Worm (Caenorhabditis elegans) whole organism, L4 larva: ENCODE measurements around the gene K06H6.4.

Experiments
- F26F4.8 ChIP-seq: fragments of 200-800 bp; sonication (Bioruptor generic); conservative IDR thresholded peaks from 2 replicates; pipeline ENCODE4 v1.3.6; 2022; ENCODE audit warnings: missing genetic modification characterization, missing compliant biosample characterization
- F37D6.2 ChIP-seq: sonication (generic microtip); optimal IDR thresholded peaks from 2 replicates; lab custom pipeline; 2016; ENCODE audit warnings: mild to moderate bottlenecking, missing genetic modification characterization, missing compliant biosample characterization
- R02D3.7 ChIP-seq: fragments of 150-350 bp; sonication (generic microtip); optimal IDR thresholded peaks from 3 replicates; lab custom pipeline; 2014; ENCODE audit warnings: missing biosample characterization, missing genetic modification characterization
- T26A8.4 ChIP-seq: fragments of 200-800 bp; sonication (Bioruptor generic); IDR thresholded peaks from 2 replicates; pipeline ENCODE4 v1.3.6; 2022; ENCODE audit warnings: missing genetic modification characterization, missing compliant biosample characterization
- Y105C5A.15 ChIP-seq: fragments of 200-800 bp; sonication (Bioruptor generic); IDR thresholded peaks from 2 replicates; pipeline ENCODE4 v1.3.6; 2022; ENCODE audit warnings: missing genetic modification characterization, missing compliant biosample characterization
- ZK337.2 ChIP-seq: fragments of 200-800 bp; sonication (Bioruptor generic); IDR thresholded peaks from 2 replicates; pipeline ENCODE4 v1.3.6; 2022; ENCODE audit warnings: missing genetic modification reagents, missing genetic modification characterization, missing compliant biosample characterization
- ZK546.5 ChIP-seq, 2 experiments: sonication (generic microtip); optimal IDR thresholded peaks; 2 replicates each; lab custom pipeline; 2017; ENCODE audit warnings: missing biosample characterization in 2 of 2, missing genetic modification characterization in 2 of 2
- aly-2 ChIP-seq: sonication (generic microtip); optimal IDR thresholded peaks from 2 replicates; lab custom pipeline; 2018; ENCODE audit warnings: missing biosample characterization, missing genetic modification characterization
- ama-1 ChIP-seq: fragments of 150-350 bp; optimal IDR thresholded peaks from 2 replicates; lab custom pipeline; 2014; ENCODE audit warnings: inconsistent platforms, mixed read lengths
- ceh-28 ChIP-seq: fragments of 150-350 bp; optimal IDR thresholded peaks from 2 replicates; lab custom pipeline; 2014; ENCODE audit warnings: missing biosample characterization, missing genetic modification reagents, missing genetic modification characterization
- ceh-32 ChIP-seq: sonication (generic microtip); optimal IDR thresholded peaks from 2 replicates; lab custom pipeline; 2016; ENCODE audit warnings: mild to moderate bottlenecking, missing genetic modification characterization, missing compliant biosample characterization; ENCODE audit not compliant: poor library complexity
- ctbp-1 ChIP-seq: fragments of 200-800 bp; sonication (Bioruptor generic); IDR thresholded peaks from 2 replicates; pipeline ENCODE4 v1.3.6; 2022; ENCODE audit warnings: missing genetic modification reagents, missing genetic modification characterization, missing compliant biosample characterization
- daf-12 ChIP-seq: fragments of 150-350 bp; optimal IDR thresholded peaks from 2 replicates; lab custom pipeline; 2014; ENCODE audit warnings: missing biosample characterization, missing genetic modification reagents, missing genetic modification characterization
- daf-16 ChIP-seq, 3 experiments: sonication (generic microtip); optimal IDR thresholded peaks; 2 replicates each; lab custom pipeline; 2016 to 2017; ENCODE audit warnings: missing genetic modification characterization in 3 of 3, missing genetic modification reagents in 3 of 3, mild to moderate bottlenecking in 2 of 3, missing compliant biosample characterization in 2 of 3, missing biosample characterization in 1 of 3, moderate library complexity in 1 of 3
- daf-8 ChIP-seq: fragments of 200-800 bp; sonication (Bioruptor generic); IDR thresholded peaks from 2 replicates; pipeline ENCODE4 v1.3.6; 2022; ENCODE audit warnings: missing genetic modification characterization, missing compliant biosample characterization
- dmd-8 ChIP-seq: fragments of 200-800 bp; sonication (Bioruptor generic); IDR thresholded peaks from 2 replicates; pipeline ENCODE4 v1.3.6; 2022; ENCODE audit warnings: missing genetic modification characterization, missing compliant biosample characterization
- egl-43 ChIP-seq: fragments of 200-800 bp; sonication (Bioruptor generic); IDR thresholded peaks from 2 replicates; pipeline ENCODE4 v1.3.6; 2022; ENCODE audit warnings: missing genetic modification reagents, missing genetic modification characterization, missing compliant biosample characterization
- fos-1 ChIP-seq: fragments of 150-350 bp; optimal IDR thresholded peaks from 2 replicates; lab custom pipeline; 2014; ENCODE audit warnings: missing biosample characterization, missing genetic modification characterization
- hif-1 ChIP-seq, 2 experiments: sonication (generic microtip); optimal IDR thresholded peaks; 2 replicates each; lab custom pipeline; 2016 to 2017; ENCODE audit warnings: missing compliant biosample characterization in 2 of 2, missing genetic modification characterization in 2 of 2, missing genetic modification reagents in 2 of 2, missing genotype in 2 of 2, mild to moderate bottlenecking in 1 of 2
- jun-1 ChIP-seq: fragments of 150-350 bp; optimal IDR thresholded peaks from 2 replicates; lab custom pipeline; 2014; ENCODE audit warnings: missing biosample characterization, missing genetic modification reagents, missing genetic modification characterization
- lin-15B ChIP-seq: fragments of 150-350 bp; sonication (generic microtip); optimal IDR thresholded peaks from 3 replicates; lab custom pipeline; 2014; ENCODE audit warnings: missing biosample characterization, missing genetic modification characterization
- lin-29 ChIP-seq: fragments of 200-800 bp; sonication (Bioruptor generic); IDR thresholded peaks from 2 replicates; pipeline ENCODE4 v1.3.6; 2022; ENCODE audit warnings: missing genetic modification reagents, missing genetic modification characterization, missing compliant biosample characterization
- lin-38 ChIP-seq: fragments of 200-800 bp; sonication (Bioruptor generic); IDR thresholded peaks from 2 replicates; pipeline ENCODE4 v1.3.6; 2022; ENCODE audit warnings: missing genetic modification reagents, missing genetic modification characterization, missing compliant biosample characterization
- lir-3 ChIP-seq: sonication (generic microtip); optimal IDR thresholded peaks from 2 replicates; lab custom pipeline; 2016; ENCODE audit warnings: mild to moderate bottlenecking, missing genetic modification characterization, missing compliant biosample characterization
- lsy-2 ChIP-seq, 2 experiments: fragments of 150-350 bp in 1 of 2; sonication (generic microtip) in 1 of 2; optimal IDR thresholded peaks; 2 replicates each; lab custom pipeline; 2014 to 2017; ENCODE audit warnings: missing biosample characterization in 2 of 2, missing genetic modification characterization in 2 of 2
- madf-9 ChIP-seq: fragments of 200-800 bp; sonication (Bioruptor generic); conservative IDR thresholded peaks from 2 replicates; pipeline ENCODE4 v1.3.6; 2022; ENCODE audit warnings: missing genetic modification reagents, missing genetic modification characterization, missing compliant biosample characterization
- mep-1 ChIP-seq: fragments of 150-350 bp; sonication (generic microtip); optimal IDR thresholded peaks from 3 replicates; lab custom pipeline; 2014; ENCODE audit warnings: missing biosample characterization, missing genetic modification characterization
- mxl-2 ChIP-seq: fragments of 200-800 bp; sonication (Bioruptor generic); conservative IDR thresholded peaks from 2 replicates; pipeline ENCODE4 v1.3.6; 2022; ENCODE audit warnings: missing genetic modification reagents, missing genetic modification characterization, missing compliant biosample characterization
- nhr-102 ChIP-seq: sonication (generic microtip); optimal IDR thresholded peaks from 2 replicates; lab custom pipeline; 2016; ENCODE audit warnings: mild to moderate bottlenecking, missing genetic modification characterization, moderate library complexity, missing compliant biosample characterization
- nhr-111 ChIP-seq: fragments of 200-800 bp; sonication (Bioruptor generic); optimal IDR thresholded peaks from 2 replicates; lab custom pipeline; 2018; ENCODE audit warnings: mild to moderate bottlenecking, missing genetic modification characterization, missing compliant biosample characterization
- nhr-25 ChIP-seq: sonication (generic microtip); optimal IDR thresholded peaks from 2 replicates; lab custom pipeline; 2017; ENCODE audit warnings: missing genetic modification characterization, mild to moderate bottlenecking, missing compliant biosample characterization, antibody characterized with exemption, moderate library complexity, borderline replicate concordance; ENCODE audit not compliant: insufficient read depth
- nhr-41 ChIP-seq: fragments of 200-800 bp; sonication (Bioruptor generic); IDR thresholded peaks from 2 replicates; pipeline ENCODE4 v1.3.6; 2022; ENCODE audit warnings: missing genetic modification reagents, missing genetic modification characterization, missing compliant biosample characterization
- nhr-48 ChIP-seq: sonication (generic microtip); optimal IDR thresholded peaks from 2 replicates; lab custom pipeline; 2016; ENCODE audit warnings: mild to moderate bottlenecking, missing genetic modification characterization, missing compliant biosample characterization
- rbr-2 ChIP-seq: sonication (generic microtip); optimal IDR thresholded peaks from 2 replicates; lab custom pipeline; 2016; ENCODE audit warnings: missing genotype, missing genetic modification characterization, missing compliant biosample characterization
- saeg-2 ChIP-seq: fragments of 200-800 bp; sonication (Bioruptor generic); IDR thresholded peaks from 2 replicates; pipeline ENCODE4 v1.3.6; 2022; ENCODE audit warnings: missing genetic modification reagents, missing genetic modification characterization, missing compliant biosample characterization
- skn-1 ChIP-seq: fragments of 150-350 bp; optimal IDR thresholded peaks from 2 replicates; lab custom pipeline; 2014; ENCODE audit warnings: missing biosample characterization, missing genetic modification characterization
- spr-1 ChIP-seq: sonication (generic microtip); optimal IDR thresholded peaks from 2 replicates; lab custom pipeline; 2016; ENCODE audit warnings: mild to moderate bottlenecking, missing genetic modification characterization, missing compliant biosample characterization
- tra-1 ChIP-seq: fragments of 200-800 bp; sonication (Bioruptor generic); IDR thresholded peaks from 2 replicates; pipeline ENCODE4 v1.3.6; 2022; ENCODE audit warnings: missing genetic modification reagents, missing genetic modification characterization, missing compliant biosample characterization
- unc-62 ChIP-seq, 3 experiments: fragments of 150-350 bp in 1 of 3; sonication (generic microtip); optimal IDR thresholded peaks in 2 of 3; peaks in 1 of 3; 1 replicate in 1 of 3; 2 replicates in 2 of 3; lab custom pipeline; 2014 to 2017; ENCODE audit warnings: missing biosample characterization in 3 of 3, missing genetic modification characterization in 3 of 3, missing genetic modification reagents in 3 of 3, missing genotype in 1 of 3
- vab-7 ChIP-seq: fragments of 200-800 bp; sonication (Bioruptor generic); IDR thresholded peaks from 2 replicates; pipeline ENCODE4 v1.3.6; 2022; ENCODE audit warnings: missing genetic modification reagents, missing genetic modification characterization, missing compliant biosample characterization
- zag-1 ChIP-seq: fragments of 150-350 bp; optimal IDR thresholded peaks from 2 replicates; lab custom pipeline; 2014; ENCODE audit warnings: missing biosample characterization, missing genetic modification characterization
- ztf-11 ChIP-seq: fragments of 150-350 bp; optimal IDR thresholded peaks from 2 replicates; lab custom pipeline; 2014; ENCODE audit warnings: missing biosample characterization, missing genetic modification characterization

K06H6.4 gene

DNA sequence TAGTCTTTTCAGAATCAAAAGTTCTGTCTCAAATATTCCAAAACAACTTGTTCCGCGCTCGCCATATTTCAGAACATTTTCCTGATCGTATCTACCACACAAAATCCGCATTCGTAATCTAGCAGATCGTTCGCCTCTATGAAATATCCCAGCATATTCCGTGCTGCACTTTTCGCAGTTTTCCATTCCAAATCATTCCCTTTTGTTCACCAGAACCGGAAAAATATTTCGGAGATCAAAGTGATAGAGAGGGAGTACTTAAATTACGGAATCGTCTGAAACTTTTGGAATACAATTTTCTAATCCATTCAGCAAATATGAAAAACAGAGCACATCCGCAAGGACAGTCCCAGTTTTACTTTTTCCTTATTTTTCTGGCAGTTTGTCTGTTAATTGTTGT lies 8.7 kb downstream of the K06H6.4 start, which contains the start of gene K06H6.1:
K06H6.1 (plus strand) TSS at position 301 of the 400 bp plus-strand sequence.
- TF ChIP-seq lsy-2 (tag; optimal IDR thresholded peaks at IDR 0.05; lab: Kevin White, UChicago) (no peak), skn-1 (tag; lab: Kevin White, UChicago) (no peak), egl-43 (GFP tag; lab: Robert Waterston, UW) (no peak), fos-1 (tag; lab: Kevin White, UChicago) (no peak), tra-1 (GFP tag; lab: Robert Waterston, UW) (no peak), jun-1 (no peak), unc-62 (GFP tag; optimal IDR thresholded peaks at IDR 0.05 in 1 of 2; lab: Kevin White, UChicago) (peak in 1 of 2 experiments; percentile 40), unc-62 (tag; optimal IDR thresholded peaks at IDR 0.05; lab: Kevin White, UChicago) (no peak), mep-1 (tag; lab: Kevin White, UChicago) (no peak)

DNA sequence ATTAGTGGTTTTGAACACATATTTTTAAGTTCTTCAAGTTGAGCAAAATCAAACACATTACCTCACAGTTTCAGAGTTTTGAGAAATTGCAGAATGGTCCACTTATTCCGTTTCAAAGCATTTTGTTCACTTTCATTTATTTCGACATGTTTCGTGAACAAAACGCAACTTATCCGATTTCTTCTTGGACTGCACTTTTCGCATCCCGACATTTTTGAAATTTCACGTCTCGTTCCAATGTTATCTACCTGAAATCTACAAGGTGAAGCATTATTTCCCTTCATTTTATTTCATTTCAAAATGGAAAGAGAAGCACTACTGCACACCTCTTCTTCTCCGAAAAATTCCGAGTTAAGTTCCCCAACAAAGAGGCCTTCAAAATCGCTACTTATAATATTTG lies 11.1 kb downstream of the K06H6.4 start, which contains the start of gene ZK488.6:
ZK488.6 (plus strand) TSS at position 301 of the 400 bp plus-strand sequence.
- no peak for TF ChIP-seq tra-1 (GFP tag; lab: Robert Waterston, UW)
- TF ChIP-seq T26A8.4 = no peak
- no peak for TF ChIP-seq lin-38 (GFP tag; lab: Robert Waterston, UW)
- no peak for TF ChIP-seq F37D6.2 (tag; lab: Kevin White, UChicago)

DNA sequence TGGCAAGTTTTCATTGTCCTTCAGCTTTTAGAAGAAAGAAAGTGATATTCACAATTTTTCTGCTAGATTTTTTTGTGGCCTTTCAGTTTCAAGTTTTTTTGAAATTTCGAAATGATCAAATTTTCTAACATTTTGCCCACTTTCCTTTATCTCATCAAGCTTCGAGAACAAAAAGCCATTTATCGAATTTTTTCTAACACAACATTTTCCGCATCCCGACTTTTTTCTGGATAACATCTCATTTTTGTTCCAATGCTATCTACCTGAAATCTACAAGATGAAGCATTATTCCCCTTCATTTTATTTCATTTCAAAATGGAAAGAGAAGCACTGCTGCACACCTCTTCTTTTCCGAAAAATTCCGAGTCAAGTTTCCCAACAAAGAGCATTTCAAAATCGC lies 13.9 kb downstream of the K06H6.4 start, which contains the start of gene ZK488.5:
ZK488.5 (plus strand) TSS at position 301 of the 400 bp plus-strand sequence.
- TF ChIP-seq F26F4.8 = no peak
- no peak for TF ChIP-seq hif-1 (tag; optimal IDR thresholded peaks at IDR 0.05; lab: Kevin White, UChicago)
- TF ChIP-seq nhr-48 (tag; lab: Kevin White, UChicago) = no peak
- TF ChIP-seq nhr-102 (tag; lab: Kevin White, UChicago) = no peak
- TF ChIP-seq lsy-2 (tag; optimal IDR thresholded peaks at IDR 0.05; lab: Kevin White, UChicago) = no peak
- TF ChIP-seq ZK337.2 (GFP tag; lab: Robert Waterston, UW) = no peak
- no peak for TF ChIP-seq ztf-11 (tag; lab: Kevin White, UChicago)
- no peak for TF ChIP-seq dmd-8 (GFP tag; lab: Robert Waterston, UW)
- no peak for TF ChIP-seq daf-16 (GFP tag; optimal IDR thresholded peaks at IDR 0.05; lab: Kevin White, UChicago)
- TF ChIP-seq daf-16 (tag; optimal IDR thresholded peaks at IDR 0.05; lab: Kevin White, UChicago) = no peak
- TF ChIP-seq nhr-111 (GFP tag; lab: Kevin White, UChicago) = no peak
- TF ChIP-seq spr-1 (tag; lab: Kevin White, UChicago) = no peak
- no peak for TF ChIP-seq rbr-2 (tag; lab: Kevin White, UChicago)
- no peak for TF ChIP-seq ctbp-1 (GFP tag; lab: Robert Waterston, UW)

DNA sequence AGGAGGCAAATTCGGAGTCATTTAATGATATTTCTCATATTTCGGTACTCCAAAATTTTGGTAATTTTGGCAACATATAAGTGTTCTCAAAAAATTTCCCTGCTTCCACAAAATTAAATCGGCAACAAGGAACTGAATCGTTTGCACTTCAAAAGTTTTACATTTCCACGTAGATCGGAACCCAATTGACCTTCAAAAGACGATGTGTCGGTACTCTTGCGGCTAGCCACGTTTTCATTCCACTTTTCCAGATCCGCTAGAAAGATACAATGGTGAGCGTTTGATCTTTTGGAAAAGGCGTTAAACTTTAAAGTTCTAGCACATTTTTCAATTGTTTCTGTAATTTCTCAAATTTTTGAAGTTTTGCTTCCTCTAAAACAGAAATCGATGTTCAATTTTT lies 17.8 kb downstream of the K06H6.4 start:
- TF ChIP-seq spr-1 (tag; lab: Kevin White, UChicago) (no peak), aly-2 (tag; lab: Kevin White, UChicago) (no peak)

DNA sequence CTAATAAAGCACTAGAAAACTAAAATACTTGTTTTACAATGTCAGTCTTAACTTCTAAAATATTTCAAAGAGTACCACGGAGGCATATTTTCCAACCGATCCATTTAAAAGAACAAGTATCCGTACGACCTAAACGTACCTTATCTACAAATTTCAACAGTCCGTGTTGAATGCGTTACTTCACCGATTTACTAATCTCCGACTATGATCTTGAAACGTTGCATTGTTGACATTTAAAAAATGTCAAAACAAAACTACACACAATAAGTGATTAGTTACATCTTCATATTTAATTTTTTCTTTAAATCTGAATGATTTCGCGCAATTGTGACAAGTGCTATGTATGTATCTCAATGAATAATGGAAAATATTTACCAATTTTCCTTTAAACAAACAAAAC lies 18.7 kb downstream of the K06H6.4 start:
- TF ChIP-seq ceh-28 (tag; lab: Kevin White, UChicago) (no peak), tra-1 (GFP tag; lab: Robert Waterston, UW) (no peak), ceh-32 (tag; lab: Kevin White, UChicago) (no peak), daf-8 (GFP tag; lab: Robert Waterston, UW) (no peak), Y105C5A.15 (no peak), mep-1 (tag; lab: Kevin White, UChicago) (no peak), ZK546.5 (tag; optimal IDR thresholded peaks at IDR 0.05; lab: Kevin White, UChicago) (no peak), mxl-2 (GFP tag; lab: Robert Waterston, UW) (no peak), ama-1 (lab: Kevin White, UChicago) (no peak), zag-1 (tag; lab: Kevin White, UChicago) (no peak), nhr-41 (GFP tag; lab: Robert Waterston, UW) (no peak), madf-9 (GFP tag; lab: Robert Waterston, UW) (no peak), nhr-25 (tag; lab: Kevin White, UChicago) (no peak), saeg-2 (GFP tag; lab: Robert Waterston, UW) (no peak), R02D3.7 (no peak), vab-7 (GFP tag; lab: Robert Waterston, UW) (no peak), lin-15B (tag; lab: Kevin White, UChicago) (no peak), lin-29 (GFP tag; lab: Robert Waterston, UW) (no peak), daf-12 (tag; lab: Kevin White, UChicago) (no peak), lir-3 (no peak)
